Worm (Caenorhabditis elegans): ENCODE measurements around the gene txt-11.
A peak's percentile ranks its signal among the peaks of the same experiment; 100 is the strongest.

DNA sequence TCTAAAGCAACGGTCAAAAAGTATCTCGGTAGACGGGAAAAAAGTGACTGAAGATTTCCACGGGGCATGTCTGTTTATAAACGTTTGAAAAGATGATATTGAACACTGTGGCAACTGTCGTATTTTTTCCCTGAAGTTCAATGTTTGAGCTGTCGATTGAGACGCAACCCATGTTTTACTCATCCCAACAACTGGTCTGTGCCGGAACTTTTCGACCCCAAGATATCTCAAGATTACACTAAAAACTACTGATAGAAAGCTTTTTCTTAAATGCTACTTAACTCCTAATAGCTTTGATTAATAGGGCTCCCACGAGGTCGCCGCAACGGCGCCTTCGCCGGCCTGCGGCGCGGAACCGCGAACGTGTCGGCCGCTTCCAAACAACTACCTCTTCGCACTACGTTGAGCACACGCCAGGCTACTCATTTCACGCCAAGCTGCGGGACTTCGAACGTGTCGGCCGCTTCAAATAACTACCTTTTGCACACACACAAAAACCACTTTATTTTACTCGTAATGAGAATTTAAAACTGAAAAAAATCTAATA is 18.3 kb upstream of the txt-11 start, which contains the start of gene T20D4.15:
- TF ChIP-seq B0261.1 (tag; optimal IDR thresholded peaks at IDR 0.05) (no peak), ets-4 (GFP tag; optimal IDR thresholded peaks at IDR 0.05) (no peak), zfh-2 (GFP tag; conservative IDR thresholded peaks at IDR 0.05) (peak; percentile 73), die-1 (tag; optimal IDR thresholded peaks at IDR 0.05) (no peak), ceh-79 (tag; optimal IDR thresholded peaks at IDR 0.05) (no peak), T07F8.4 (tag; optimal IDR thresholded peaks at IDR 0.05) (no peak), Y53G8AR.9 (GFP tag; conservative IDR thresholded peaks at IDR 0.05) (no peak), hmg-1.2 (GFP tag; IDR thresholded peaks at IDR 0.05) (no peak)
